Fruit fly (Drosophila melanogaster) whole organism, embryonic: ENCODE results near the gene CG2614.

Source experiments
- Adf1 ChIP-seq: fragments of 200-800 bp; sonication (Bioruptor generic); IDR thresholded peaks from 2 replicates; pipeline ENCODE4 v1.3.6; 2022; ENCODE audit warnings: missing biosample characterization, missing genetic modification characterization
- Atf6 ChIP-seq: fragments of 200-800 bp; sonication (Bioruptor generic); IDR thresholded peaks from 2 replicates; pipeline ENCODE4 v1.3.6; 2022; ENCODE audit warnings: missing biosample characterization, missing genetic modification characterization
- Bteb2 ChIP-seq: fragments of 200-800 bp; sonication (Bioruptor generic); optimal IDR thresholded peaks from 2 replicates; lab custom pipeline; 2016; ENCODE audit warnings: missing biosample characterization, missing genetic modification characterization
- CG12071 ChIP-seq: fragments of 200-800 bp; sonication (Bioruptor generic); optimal IDR thresholded peaks from 3 replicates; lab custom pipeline; 2018; ENCODE audit warnings: missing biosample characterization, mild to moderate bottlenecking, missing genetic modification characterization
- CG12659 ChIP-seq: fragments of 200-800 bp; sonication (Bioruptor generic); optimal IDR thresholded peaks from 3 replicates; lab custom pipeline; 2017; ENCODE audit warnings: mild to moderate bottlenecking, missing biosample characterization, missing genetic modification reagents, missing genetic modification characterization
- CG12744 ChIP-seq: fragments of 200-800 bp; sonication (Bioruptor generic); optimal IDR thresholded peaks from 2 replicates; lab custom pipeline; 2016; ENCODE audit warnings: missing biosample characterization, missing genetic modification characterization
- CG12942 ChIP-seq: fragments of 200-800 bp; sonication (Bioruptor generic); optimal IDR thresholded peaks from 3 replicates; lab custom pipeline; 2016; ENCODE audit warnings: missing biosample characterization, missing genetic modification characterization
- CG14667 ChIP-seq: fragments of 200-800 bp; sonication (Bioruptor generic); IDR thresholded peaks from 2 replicates; pipeline ENCODE4 v1.3.6; 2022; ENCODE audit warnings: missing biosample characterization, missing genetic modification characterization
- CG16863 ChIP-seq: fragments of 200-800 bp; sonication (Bioruptor generic); optimal IDR thresholded peaks from 3 replicates; lab custom pipeline; 2016; ENCODE audit warnings: missing biosample characterization, missing genetic modification characterization
- CG17829 ChIP-seq: fragments of 200-800 bp; optimal IDR thresholded peaks from 2 replicates; lab custom pipeline; 2019; ENCODE audit warnings: missing biosample characterization, mild to moderate bottlenecking, missing genetic modification characterization, moderate library complexity
- CG3065 ChIP-seq: fragments of 200-800 bp; sonication (Bioruptor generic); optimal IDR thresholded peaks from 2 replicates; lab custom pipeline; 2016; ENCODE audit warnings: missing biosample characterization, missing genetic modification characterization
- CG31224 ChIP-seq: fragments of 200-800 bp; sonication (Bioruptor generic); IDR thresholded peaks from 2 replicates; pipeline ENCODE4 v1.3.6; 2022; ENCODE audit warnings: missing biosample characterization, missing genetic modification characterization
- CG3838 ChIP-seq: fragments of 200-800 bp; sonication (Bioruptor generic); optimal IDR thresholded peaks from 3 replicates; lab custom pipeline; 2016; ENCODE audit warnings: missing biosample characterization, missing genetic modification characterization
- CG3847 ChIP-seq: fragments of 200-800 bp; sonication (Bioruptor generic); IDR thresholded peaks from 2 replicates; pipeline ENCODE4 v1.3.6; 2022; ENCODE audit warnings: missing biosample characterization, missing genetic modification characterization
- CG4424 ChIP-seq: fragments of 200-800 bp; sonication (Bioruptor generic); optimal IDR thresholded peaks from 3 replicates; lab custom pipeline; 2016; ENCODE audit warnings: missing biosample characterization, missing genetic modification characterization
- CG4854 ChIP-seq: fragments of 200-800 bp; sonication (Bioruptor generic); optimal IDR thresholded peaks from 2 replicates; lab custom pipeline; 2016; ENCODE audit warnings: missing biosample characterization, missing genetic modification characterization, inconsistent platforms
- CG8359 ChIP-seq: fragments of 200-800 bp; sonication (Bioruptor generic); optimal IDR thresholded peaks from 2 replicates; lab custom pipeline; 2017; ENCODE audit warnings: missing biosample characterization, mild to moderate bottlenecking, missing genetic modification characterization, borderline replicate concordance
- Dfd ChIP-seq, 2 experiments: fragments of >200 bp; optimal IDR thresholded peaks; 2 replicates each; lab custom pipeline; 2017; ENCODE audit warnings: missing biosample characterization in 2 of 2, missing genetic modification characterization in 2 of 2
- Dip2 ChIP-seq: fragments of 200-800 bp; sonication (Bioruptor generic); IDR thresholded peaks from 2 replicates; pipeline ENCODE4 v1.3.6; 2022; ENCODE audit warnings: missing biosample characterization, missing genetic modification characterization
- Dp ChIP-seq: fragments of 200-800 bp; sonication (Bioruptor generic); optimal IDR thresholded peaks from 2 replicates; lab custom pipeline; 2018; ENCODE audit warnings: missing biosample characterization, mild to moderate bottlenecking, missing genetic modification characterization, moderate library complexity
- E2f1 ChIP-seq: fragments of 200-800 bp; sonication (Bioruptor generic); IDR thresholded peaks from 2 replicates; pipeline ENCODE4 v1.3.6; 2022; ENCODE audit warnings: missing biosample characterization, missing genetic modification characterization
- E2f2 ChIP-seq: fragments of 200-800 bp; sonication (Bioruptor generic); IDR thresholded peaks from 2 replicates; pipeline ENCODE4 v1.3.6; 2022; ENCODE audit warnings: missing biosample characterization, missing genetic modification characterization
- H15 ChIP-seq: fragments of 200-800 bp; sonication (Bioruptor generic); IDR thresholded peaks from 3 replicates; pipeline ENCODE4 v1.3.6; 2022; ENCODE audit warnings: missing biosample characterization, missing genetic modification characterization
- HLH3B ChIP-seq: fragments of 200-800 bp; sonication (Bioruptor generic); IDR thresholded peaks from 2 replicates; pipeline ENCODE4 v1.3.6; 2022; ENCODE audit warnings: missing biosample characterization, missing genetic modification characterization
- Hmr ChIP-seq: fragments of 200-800 bp; sonication (Bioruptor generic); optimal IDR thresholded peaks from 3 replicates; lab custom pipeline; 2017; ENCODE audit warnings: mild to moderate bottlenecking, missing biosample characterization, missing genetic modification reagents, missing genetic modification characterization
- Hr3 ChIP-seq: fragments of 200-800 bp; sonication (Bioruptor generic); optimal IDR thresholded peaks from 3 replicates; lab custom pipeline; 2016; ENCODE audit warnings: missing biosample characterization, missing genetic modification characterization
- NC2β ChIP-seq: fragments of 200-800 bp; sonication (Bioruptor generic); optimal IDR thresholded peaks from 2 replicates; lab custom pipeline; 2016; ENCODE audit warnings: missing biosample characterization, missing genetic modification characterization
- Rx ChIP-seq: fragments of 200-800 bp; sonication (Bioruptor generic); IDR thresholded peaks from 2 replicates; pipeline ENCODE4 v1.3.6; 2022; ENCODE audit warnings: missing biosample characterization, missing genetic modification characterization
- Sox100B ChIP-seq: fragments of 200-800 bp; sonication (Bioruptor generic); optimal IDR thresholded peaks from 3 replicates; lab custom pipeline; 2018; ENCODE audit warnings: missing biosample characterization, mild to moderate bottlenecking, missing genetic modification characterization
- ash1 ChIP-seq: fragments of 200-800 bp; sonication (Bioruptor generic); optimal IDR thresholded peaks from 2 replicates; lab custom pipeline; 2018; ENCODE audit warnings: missing biosample characterization, mild to moderate bottlenecking, missing genetic modification characterization
- az2 ChIP-seq: fragments of 200-800 bp; sonication (Bioruptor generic); optimal IDR thresholded peaks from 3 replicates; lab custom pipeline; 2016; ENCODE audit warnings: missing biosample characterization, missing genetic modification characterization
- corto ChIP-seq: fragments of 200-800 bp; sonication (Bioruptor generic); optimal IDR thresholded peaks from 2 replicates; lab custom pipeline; 2016; ENCODE audit warnings: missing biosample characterization, mild to moderate bottlenecking, missing genetic modification characterization, moderate library complexity
- crp ChIP-seq, 2 experiments: fragments of 200-800 bp; sonication (Bioruptor generic); optimal IDR thresholded peaks; 2 replicates in 1 of 2; 3 replicates in 1 of 2; lab custom pipeline; 2017; ENCODE audit warnings: missing biosample characterization in 2 of 2, missing genetic modification characterization in 2 of 2, mild to moderate bottlenecking in 1 of 2, moderate library complexity in 1 of 2
- dati ChIP-seq: fragments of 200-800 bp; sonication (Bioruptor generic); IDR thresholded peaks from 2 replicates; pipeline ENCODE4 v1.3.6; 2022; ENCODE audit warnings: missing biosample characterization, missing genetic modification characterization
- dmrt99B ChIP-seq: fragments of 200-800 bp; sonication (Bioruptor generic); optimal IDR thresholded peaks from 2 replicates; lab custom pipeline; 2018; ENCODE audit warnings: missing biosample characterization, mild to moderate bottlenecking, missing genetic modification characterization, moderate library complexity
- dysf ChIP-seq: fragments of 200-800 bp; sonication (Bioruptor generic); IDR thresholded peaks from 3 replicates; pipeline ENCODE4 v1.3.6; 2022; ENCODE audit warnings: missing biosample characterization, missing genetic modification characterization
- en ChIP-seq: fragments of 200-800 bp; sonication (Bioruptor generic); optimal IDR thresholded peaks from 2 replicates; lab custom pipeline; 2016; ENCODE audit warnings: missing biosample characterization, missing genetic modification characterization
- esg ChIP-seq: fragments of 200-800 bp; sonication (Bioruptor generic); conservative IDR thresholded peaks from 2 replicates; pipeline ENCODE4 v1.3.6; 2022; ENCODE audit warnings: missing biosample characterization, missing genetic modification characterization
- gsb-n ChIP-seq: fragments of 200-800 bp; sonication (Bioruptor generic); optimal IDR thresholded peaks from 3 replicates; lab custom pipeline; 2018; ENCODE audit warnings: missing biosample characterization, mild to moderate bottlenecking, missing genetic modification characterization
- ind ChIP-seq: fragments of 200-800 bp; sonication (Bioruptor generic); optimal IDR thresholded peaks from 3 replicates; lab custom pipeline; 2016; ENCODE audit warnings: missing biosample characterization, missing genetic modification characterization
- jigr1 ChIP-seq: fragments of 200-800 bp; sonication (Bioruptor generic); IDR thresholded peaks from 3 replicates; pipeline ENCODE4 v1.3.6; 2022; ENCODE audit warnings: missing biosample characterization, missing genetic modification characterization
- kah ChIP-seq: fragments of 200-800 bp; sonication (Bioruptor generic); optimal IDR thresholded peaks from 2 replicates; lab custom pipeline; 2018; ENCODE audit warnings: missing biosample characterization, mild to moderate bottlenecking, missing genetic modification characterization
- lbe ChIP-seq: fragments of 200-800 bp; sonication (Bioruptor generic); optimal IDR thresholded peaks from 2 replicates; lab custom pipeline; 2016; ENCODE audit warnings: missing biosample characterization, mild to moderate bottlenecking, missing genetic modification characterization
- pb ChIP-seq: fragments of 200-800 bp; sonication (Bioruptor generic); optimal IDR thresholded peaks from 3 replicates; lab custom pipeline; 2016; ENCODE audit warnings: missing biosample characterization, missing genetic modification characterization
- prd ChIP-seq, 3 experiments: fragments of >200 bp in 2 of 3; fragments of 200-800 bp in 1 of 3; sonication (Bioruptor generic) in 1 of 3; optimal IDR thresholded peaks in 2 of 3; IDR thresholded peaks in 1 of 3; 2 replicates in 2 of 3; 3 replicates in 1 of 3; pipeline versions ENCODE4 v1.3.6 to Lab custom; 2017 to 2022; ENCODE audit warnings: missing biosample characterization in 1 of 3, missing genetic modification characterization in 1 of 3
- pros ChIP-seq: fragments of 200-800 bp; sonication (Bioruptor generic); optimal IDR thresholded peaks from 3 replicates; lab custom pipeline; 2019; ENCODE audit warnings: missing biosample characterization, mild to moderate bottlenecking, missing genetic modification characterization, moderate library complexity
- ro ChIP-seq: fragments of 200-800 bp; sonication (Bioruptor generic); IDR thresholded peaks from 2 replicates; pipeline ENCODE4 v1.3.6; 2022; ENCODE audit warnings: missing biosample characterization, missing genetic modification characterization
- sc ChIP-seq, 3 experiments: fragments of >200 bp in 2 of 3; fragments of 200-800 bp in 1 of 3; sonication (Bioruptor generic) in 1 of 3; optimal IDR thresholded peaks; 2 replicates in 2 of 3; 3 replicates in 1 of 3; lab custom pipeline; 2017; ENCODE audit warnings: mild to moderate bottlenecking in 1 of 3, missing biosample characterization in 1 of 3, missing genetic modification characterization in 1 of 3, missing genetic modification reagents in 1 of 3
- sna ChIP-seq: fragments of 200-800 bp; sonication (Bioruptor generic); IDR thresholded peaks from 2 replicates; pipeline ENCODE4 v1.3.6; 2022; ENCODE audit warnings: missing biosample characterization, missing genetic modification characterization; ENCODE audit not compliant: partially characterized antibody
- yki ChIP-seq: fragments of >200 bp; optimal IDR thresholded peaks from 3 replicates; lab custom pipeline; 2018
- zfh1 ChIP-seq: fragments of 200-800 bp; sonication (Bioruptor generic); IDR thresholded peaks from 3 replicates; pipeline ENCODE4 v1.3.6; 2022; ENCODE audit warnings: missing biosample characterization, missing genetic modification characterization

Gene CG2614

dm6 chr2L:20656110-20656509 lies at the start of gene CG2614, which contains the start of gene brun (continued):
- no peak for TF ChIP-seq yki (lab: Kevin White, UChicago)
- TF ChIP-seq Adf1 (GFP tag; lab: Robert Waterston, UW) = 0 out of 2 replicates have a peak, but pooled peaks have one; percentile 14
- peak; percentile 85 for TF ChIP-seq CG3847
- no peak for TF ChIP-seq Dip2 (GFP tag; lab: Robert Waterston, UW)
- peak; percentile 76 for TF ChIP-seq HLH3B (GFP tag; lab: Robert Waterston, UW)
- no peak for TF ChIP-seq pb (GFP tag; lab: Kevin White, UChicago)
- peak; percentile 65; the same call in 2 of the 3 replicates for TF ChIP-seq zfh1 (GFP tag; lab: Robert Waterston, UW)
- peak; percentile 73 for TF ChIP-seq CG17829
- peak; percentile 69 for TF ChIP-seq CG12942 (GFP tag; lab: Kevin White, UChicago)
- no peak for TF ChIP-seq CG4424 (GFP tag; lab: Kevin White, UChicago)
- TF ChIP-seq Bteb2 (GFP tag; lab: Kevin White, UChicago) = peak; percentile 73
- peak; percentile 78 for TF ChIP-seq dysf (GFP tag; lab: Robert Waterston, UW)
- TF ChIP-seq sc (optimal IDR thresholded peaks at IDR 0.05; lab: Kevin White, UChicago) = no peak
- no peak for TF ChIP-seq sc (GFP tag; optimal IDR thresholded peaks at IDR 0.05; lab: Kevin White, UChicago)
- TF ChIP-seq Sox100B = no peak
- peak; percentile 24 for TF ChIP-seq CG3838 (GFP tag; lab: Kevin White, UChicago)
- no peak for TF ChIP-seq Rx (GFP tag; lab: Robert Waterston, UW)
- TF ChIP-seq CG12659 = peak; percentile 82
- peak; percentile 70 for TF ChIP-seq Hr3 (GFP tag; lab: Kevin White, UChicago)
- TF ChIP-seq ash1 = no peak
- TF ChIP-seq az2 (GFP tag; lab: Kevin White, UChicago) = peak; percentile 63
- TF ChIP-seq H15 (GFP tag; lab: Robert Waterston, UW) = peak; percentile 60; the same call in 2 of the 3 replicates
- TF ChIP-seq corto (GFP tag; lab: Kevin White, UChicago) = no peak
- TF ChIP-seq esg (GFP tag; lab: Robert Waterston, UW) = peak; percentile 74
- no peak for TF ChIP-seq prd (optimal IDR thresholded peaks at IDR 0.05; lab: Kevin White, UChicago)
- peak; percentile 91 for TF ChIP-seq prd (GFP tag; IDR thresholded peaks at IDR 0.05; lab: Robert Waterston, UW)
- no peak for TF ChIP-seq Hmr
- peak in 1 of 2 experiments; percentile 65 for TF ChIP-seq crp (GFP tag; optimal IDR thresholded peaks at IDR 0.05; lab: Kevin White, UChicago)
- no peak for TF ChIP-seq dmrt99B
- TF ChIP-seq CG31224 (GFP tag; lab: Robert Waterston, UW) = no peak
- no peak for TF ChIP-seq lbe (GFP tag; lab: Kevin White, UChicago)
- TF ChIP-seq sna (GFP tag; lab: Robert Waterston, UW) = peak; percentile 88
- no peak for TF ChIP-seq CG12071
- peak; percentile 24 for TF ChIP-seq Dp (GFP tag; lab: Kevin White, UChicago)
- peak; percentile 53 for TF ChIP-seq E2f2
- TF ChIP-seq Atf6 = peak; percentile 74
- peak; percentile 14 for TF ChIP-seq CG3065 (GFP tag; lab: Kevin White, UChicago)
- peak; percentile 53 for TF ChIP-seq CG16863
- TF ChIP-seq CG12744 (GFP tag; lab: Kevin White, UChicago) = peak; percentile 18
- no peak for TF ChIP-seq gsb-n (tag; lab: Kevin White, UChicago)
- TF ChIP-seq CG4854 = peak; percentile 58
- TF ChIP-seq Dfd (GFP tag; optimal IDR thresholded peaks at IDR 0.05; lab: Kevin White, UChicago) = no peak
- TF ChIP-seq dati (GFP tag; lab: Robert Waterston, UW) = no peak
- TF ChIP-seq ro (GFP tag; lab: Robert Waterston, UW) = peak; percentile 41; the same call in 1 of the 2 replicates
- no peak for TF ChIP-seq en (GFP tag; lab: Kevin White, UChicago)
- TF ChIP-seq CG14667 (GFP tag; lab: Robert Waterston, UW) = peak; percentile 74
- TF ChIP-seq E2f1 (GFP tag; lab: Robert Waterston, UW) = peak; percentile 66
- peak; percentile 75 for TF ChIP-seq ind (GFP tag; lab: Kevin White, UChicago)
- TF ChIP-seq kah (GFP tag; lab: Kevin White, UChicago) = no peak
- no peak for TF ChIP-seq jigr1
- TF ChIP-seq pros (GFP tag; lab: Kevin White, UChicago) = no peak
- no peak for TF ChIP-seq CG8359 (GFP tag; lab: Kevin White, UChicago)
- peak; percentile 59 for TF ChIP-seq NC2β (GFP tag; lab: Kevin White, UChicago)
